Fruit fly (Drosophila melanogaster) S2 (cell line): Measurements from ENCODE around the gene CG31104.

ENCODE experiments used
- CG8478 ChIP-seq: fragments of >200 bp; optimal IDR thresholded peaks from 2 replicates; lab custom pipeline; 2018
- CTCF ChIP-seq, 2 experiments: fragments of >200 bp; optimal IDR thresholded peaks; 2 replicates each; lab custom pipeline; 2018

DNA sequence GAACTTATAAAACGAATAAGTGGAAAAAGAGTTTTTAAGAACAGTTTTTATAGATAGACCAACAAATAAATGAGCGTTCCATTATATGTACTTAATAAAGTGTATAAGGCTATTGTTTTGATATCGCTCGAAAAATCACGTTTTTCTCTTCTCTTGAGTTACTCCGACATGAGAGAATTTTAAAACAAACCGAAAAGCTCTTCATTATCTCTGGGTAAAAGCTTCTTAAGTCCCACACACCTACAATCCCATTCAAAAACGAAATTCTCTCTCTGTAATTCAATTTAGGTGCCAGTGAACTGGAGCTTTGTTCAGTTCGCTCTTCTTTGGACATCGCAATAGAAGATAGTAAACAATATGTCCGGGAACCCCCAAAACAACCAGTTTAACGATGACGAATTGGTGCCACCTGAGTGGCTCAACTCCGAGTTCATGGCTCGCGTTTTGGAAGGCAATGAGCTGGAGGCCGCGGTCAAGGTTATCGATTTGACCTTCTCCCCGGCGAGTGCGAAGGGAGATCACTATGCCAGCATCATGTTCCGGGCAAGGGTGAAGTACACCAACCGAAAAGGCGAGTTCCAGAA, 18.7 kb downstream of the CG31104 start, which contains the start of gene CG31436:
- TF ChIP-seq CG8478 (lab: Kevin White, UChicago) (no peak), CTCF (optimal IDR thresholded peaks at IDR 0.05; lab: Kevin White, UChicago) (no peak)
